Fruit fly (Drosophila melanogaster): ENCODE measurements around the gene CG16781.

dm6 chrX:3482119-3483014 is 18.5 kb upstream of the CG16781 start, which contains the start of the genes CG10804 and CG10802:
- TF ChIP-seq cic (GFP tag; optimal IDR thresholded peaks at IDR 0.05) (no peak), CG12768 (GFP tag; optimal IDR thresholded peaks at IDR 0.05) (peak; percentile 39), CG7045 (GFP tag; optimal IDR thresholded peaks at IDR 0.05) (no peak), Hr96 (GFP tag; optimal IDR thresholded peaks at IDR 0.05) (no peak)
